Fruit fly (Drosophila melanogaster) whole organism: Measurements from ENCODE around the gene CG33946.

Source experiments
- CG8478 ChIP-seq: fragments of >200 bp; optimal IDR thresholded peaks from 2 replicates; lab custom pipeline; 2018; ENCODE audit warnings: inconsistent platforms
- Dll ChIP-seq: fragments of >200 bp; optimal IDR thresholded peaks from 2 replicates; lab custom pipeline; 2017
- EcR ChIP-seq, 2 experiments: fragments of >200 bp; optimal IDR thresholded peaks; 2 replicates each; lab custom pipeline; 2017; ENCODE audit warnings: missing biosample characterization in 2 of 2, missing genetic modification characterization in 2 of 2, missing genetic modification reagents in 2 of 2
- pan ChIP-seq: fragments of >200 bp; optimal IDR thresholded peaks from 2 replicates; lab custom pipeline; 2017
- psq ChIP-seq: fragments of >200 bp; optimal IDR thresholded peaks from 2 replicates; lab custom pipeline; 2017
- usp ChIP-seq: fragments of >200 bp; optimal IDR thresholded peaks from 2 replicates; lab custom pipeline; 2017; ENCODE audit warnings: missing biosample characterization, missing genetic modification characterization, mixed read lengths

CG33946 gene

dm6 chr3L:6220187-6220586 lies at the start of gene CG33946:
CG33946 (plus strand) TSS chr3L:6220578.
- TF ChIP-seq pan = no peak
- TF ChIP-seq usp (GFP tag; lab: Kevin White, UChicago) = no peak
- no peak for TF ChIP-seq CG8478 (lab: Kevin White, UChicago)
- TF ChIP-seq psq (lab: Kevin White, UChicago) = no peak
- TF ChIP-seq EcR (GFP tag; optimal IDR thresholded peaks at IDR 0.05; lab: Kevin White, UChicago) = no peak
- TF ChIP-seq Dll (lab: Kevin White, UChicago) = no peak

dm6 chr3L:6173826-6174255 lies 46.5 kb upstream of the CG33946 start, which contains the start of the genes fmt and CG7376:
fmt (minus strand) TSS chr3L:6173880.
CG7376 (plus strand) TSS chr3L:6174248.
- TF ChIP-seq pan = no peak
- TF ChIP-seq CG8478 (lab: Kevin White, UChicago) = no peak
- TF ChIP-seq EcR (GFP tag; optimal IDR thresholded peaks at IDR 0.05; lab: Kevin White, UChicago) = no peak

dm6 chr3L:6181776-6182175 lies 38.6 kb upstream of the CG33946 start, which contains the start of gene CG10274:
CG10274 (minus strand) TSS chr3L:6181829.
- TF ChIP-seq usp (GFP tag; lab: Kevin White, UChicago) (no peak), psq (lab: Kevin White, UChicago) (no peak), Dll (lab: Kevin White, UChicago) (no peak), pan (no peak), CG8478 (lab: Kevin White, UChicago) (no peak), EcR (GFP tag; optimal IDR thresholded peaks at IDR 0.05; lab: Kevin White, UChicago) (no peak)

dm6 chr3L:6184884-6185438 lies 35.4 kb upstream of the CG33946 start, which contains the start of the genes D19B and CG43293:
D19B (minus strand) TSS chr3L:6184920.
CG43293 (plus strand) TSS chr3L:6185189.
- TF ChIP-seq EcR (GFP tag; optimal IDR thresholded peaks at IDR 0.05; lab: Kevin White, UChicago) = no peak
- TF ChIP-seq usp (GFP tag; lab: Kevin White, UChicago) = no peak
- TF ChIP-seq Dll (lab: Kevin White, UChicago) = no peak
- TF ChIP-seq pan = peak; percentile 80

dm6 chr3L:6188995-6189927 lies 31.1 kb upstream of the CG33946 start, which contains the start of the genes D19A and CG7386:
D19A (minus strand) TSS chr3L:6189123.
CG7386 (plus strand) TSS chr3L:6189745.
- TF ChIP-seq pan (no peak), EcR (GFP tag; optimal IDR thresholded peaks at IDR 0.05; lab: Kevin White, UChicago) (no peak), psq (lab: Kevin White, UChicago) (no peak), Dll (lab: Kevin White, UChicago) (no peak), usp (GFP tag; lab: Kevin White, UChicago) (no peak), CG8478 (lab: Kevin White, UChicago) (no peak)

dm6 chr3L:6192822-6193555 lies 27.4 kb upstream of the CG33946 start, which contains the start of the genes Sf3b6 and Tnpo:
Sf3b6 (minus strand) TSS chr3L:6193179.
Tnpo (plus strand) TSS chr3L:6193480.
- no peak for TF ChIP-seq EcR (GFP tag; optimal IDR thresholded peaks at IDR 0.05; lab: Kevin White, UChicago)
- no peak for TF ChIP-seq Dll (lab: Kevin White, UChicago)
- no peak for TF ChIP-seq usp (GFP tag; lab: Kevin White, UChicago)
- TF ChIP-seq psq (lab: Kevin White, UChicago) = no peak
- no peak for TF ChIP-seq CG8478 (lab: Kevin White, UChicago)
- TF ChIP-seq pan = no peak

dm6 chr3L:6193556-6194114 lies 26.7 kb upstream of the CG33946 start:
- TF ChIP-seq usp (GFP tag; lab: Kevin White, UChicago) (no peak), CG8478 (lab: Kevin White, UChicago) (no peak), Dll (lab: Kevin White, UChicago) (no peak)

dm6 chr3L:6200173-6200572 lies 20.2 kb upstream of the CG33946 start, which contains the start of gene CG8219:
CG8219 (plus strand) TSS chr3L:6200473.
- TF ChIP-seq psq (lab: Kevin White, UChicago) = no peak
- no peak for TF ChIP-seq Dll (lab: Kevin White, UChicago)
- no peak for TF ChIP-seq CG8478 (lab: Kevin White, UChicago)
- no peak for TF ChIP-seq EcR (GFP tag; optimal IDR thresholded peaks at IDR 0.05; lab: Kevin White, UChicago)
- no peak for TF ChIP-seq pan
- no peak for TF ChIP-seq usp (GFP tag; lab: Kevin White, UChicago)

- TF ChIP-seq CG8478 (lab: Kevin White, UChicago) (no peak), psq (lab: Kevin White, UChicago) (no peak), pan (no peak), EcR (GFP tag; optimal IDR thresholded peaks at IDR 0.05; lab: Kevin White, UChicago) (no peak), Dll (lab: Kevin White, UChicago) (no peak), usp (GFP tag; lab: Kevin White, UChicago) (no peak)
Observed at dm6 chr3L:6215976-6216786, 4.2 kb upstream of the CG33946 start.

dm6 chr3L:6216787-6217078 lies 3.6 kb upstream of the CG33946 start:
- no peak for TF ChIP-seq pan
- no peak for TF ChIP-seq EcR (GFP tag; optimal IDR thresholded peaks at IDR 0.05; lab: Kevin White, UChicago)
- no peak for TF ChIP-seq CG8478 (lab: Kevin White, UChicago)
- no peak for TF ChIP-seq usp (GFP tag; lab: Kevin White, UChicago)
- no peak for TF ChIP-seq psq (lab: Kevin White, UChicago)
- TF ChIP-seq Dll (lab: Kevin White, UChicago) = no peak
